Worm (Caenorhabditis elegans) whole organism, midembryonic: Measurements from ENCODE around the gene fbxb-11.

Source experiments
- flt-1 ChIP-seq: fragments of 200-800 bp; sonication (Bioruptor generic); IDR thresholded peaks from 2 replicates; pipeline ENCODE4 v1.3.6; 2022; ENCODE audit warnings: missing genetic modification characterization, missing compliant biosample characterization
- klf-2 ChIP-seq: fragments of 200-800 bp; sonication (Bioruptor generic); conservative IDR thresholded peaks from 2 replicates; pipeline ENCODE4 v1.3.6; 2022; ENCODE audit warnings: missing genetic modification reagents, missing genetic modification characterization, missing compliant biosample characterization
- ztf-23 ChIP-seq: fragments of 200-800 bp; sonication (Bioruptor generic); IDR thresholded peaks from 2 replicates; pipeline ENCODE4 v1.3.6; 2022; ENCODE audit warnings: missing genetic modification reagents, missing genetic modification characterization, missing compliant biosample characterization

- TF ChIP-seq flt-1 (no peak), ztf-23 (no peak), klf-2 (GFP tag; lab: Robert Waterston, UW) (no peak)
These were observed 31.6 kb upstream of the fbxb-11 start, which contains the start of gene fbxc-21 for ce11 chrII:1692827-1693226.
